Fruit fly (Drosophila melanogaster) whole organism, embryonic: Measurements from ENCODE around the gene Grasp65.

Experiments
- Awh ChIP-seq: fragments of 200-800 bp; sonication (Bioruptor generic); IDR thresholded peaks from 2 replicates; pipeline ENCODE4, ENCODE4 v1.3.6; 2022; ENCODE audit warnings: missing biosample characterization, missing genetic modification characterization
- BtbVII ChIP-seq: fragments of 200-800 bp; sonication (Bioruptor generic); optimal IDR thresholded peaks from 3 replicates; lab custom pipeline; 2017; ENCODE audit warnings: missing biosample characterization, mild to moderate bottlenecking, missing genetic modification characterization
- CG10543 ChIP-seq: fragments of 200-800 bp; sonication (Bioruptor generic); optimal IDR thresholded peaks from 3 replicates; lab custom pipeline; 2017; ENCODE audit warnings: missing biosample characterization, mild to moderate bottlenecking, missing genetic modification characterization, moderate library complexity
- CG10959 ChIP-seq: fragments of 200-800 bp; sonication (Bioruptor generic); IDR thresholded peaks from 2 replicates; pipeline ENCODE4 v1.3.6; 2022; ENCODE audit warnings: missing biosample characterization, missing genetic modification characterization
- CG11093 ChIP-seq: fragments of 200-800 bp; sonication (Bioruptor generic); IDR thresholded peaks from 3 replicates; pipeline ENCODE4 v1.3.6; 2022; ENCODE audit warnings: missing biosample characterization, missing genetic modification characterization
- CG11456 ChIP-seq: fragments of 200-800 bp; sonication (Bioruptor generic); IDR thresholded peaks from 3 replicates; pipeline ENCODE4 v1.3.6; 2022; ENCODE audit warnings: missing biosample characterization, missing genetic modification characterization
- CG12236 ChIP-seq: fragments of 200-800 bp; sonication (Bioruptor generic); optimal IDR thresholded peaks from 2 replicates; lab custom pipeline; 2016; ENCODE audit warnings: missing biosample characterization, missing genetic modification characterization
- CG13296 ChIP-seq: fragments of 200-800 bp; sonication (Bioruptor generic); optimal IDR thresholded peaks from 3 replicates; lab custom pipeline; 2018; ENCODE audit warnings: missing biosample characterization, mild to moderate bottlenecking, missing genetic modification characterization
- CG13894 ChIP-seq: fragments of 200-800 bp; sonication (Bioruptor generic); optimal IDR thresholded peaks from 3 replicates; lab custom pipeline; 2018; ENCODE audit warnings: missing biosample characterization, mild to moderate bottlenecking, missing genetic modification characterization, moderate library complexity
- CG15696 ChIP-seq: fragments of 200-800 bp; sonication (Bioruptor generic); optimal IDR thresholded peaks from 2 replicates; lab custom pipeline; 2019; ENCODE audit warnings: missing biosample characterization, mild to moderate bottlenecking, missing genetic modification characterization, moderate library complexity
- CG17359 ChIP-seq: fragments of 200-800 bp; sonication (Bioruptor generic); optimal IDR thresholded peaks from 3 replicates; lab custom pipeline; 2018; ENCODE audit warnings: missing biosample characterization, mild to moderate bottlenecking, missing genetic modification characterization, moderate library complexity
- CG18476 ChIP-seq: fragments of 200-800 bp; sonication (Bioruptor generic); optimal IDR thresholded peaks from 2 replicates; lab custom pipeline; 2016; ENCODE audit warnings: missing biosample characterization, mild to moderate bottlenecking, missing genetic modification characterization
- CG2120 ChIP-seq: fragments of 200-800 bp; sonication (Bioruptor generic); optimal IDR thresholded peaks from 3 replicates; lab custom pipeline; 2016; ENCODE audit warnings: missing biosample characterization, missing genetic modification characterization
- CG33557 ChIP-seq: fragments of 200-800 bp; sonication (Bioruptor generic); optimal IDR thresholded peaks from 2 replicates; lab custom pipeline; 2019; ENCODE audit warnings: missing biosample characterization, mild to moderate bottlenecking, missing genetic modification characterization, moderate library complexity
- CG34376 ChIP-seq: fragments of 200-800 bp; sonication (Bioruptor generic); optimal IDR thresholded peaks from 2 replicates; lab custom pipeline; 2018; ENCODE audit warnings: missing biosample characterization, mild to moderate bottlenecking, missing genetic modification characterization
- CG3847 ChIP-seq: fragments of 200-800 bp; sonication (Bioruptor generic); IDR thresholded peaks from 2 replicates; pipeline ENCODE4 v1.3.6; 2022; ENCODE audit warnings: missing biosample characterization, missing genetic modification characterization
- CG6813 ChIP-seq: fragments of 200-800 bp; sonication (Bioruptor generic); optimal IDR thresholded peaks from 2 replicates; lab custom pipeline; 2017; ENCODE audit warnings: missing biosample characterization, missing genetic modification characterization, mild to moderate bottlenecking, moderate library complexity, missing genetic modification reagents
- CG8089 ChIP-seq: fragments of 200-800 bp; sonication (Bioruptor generic); optimal IDR thresholded peaks from 3 replicates; lab custom pipeline; 2016; ENCODE audit warnings: missing biosample characterization, missing genetic modification characterization
- CG9437 ChIP-seq: fragments of 200-800 bp; sonication (Bioruptor generic); optimal IDR thresholded peaks from 2 replicates; lab custom pipeline; 2018; ENCODE audit warnings: missing biosample characterization, mild to moderate bottlenecking, missing genetic modification characterization
- Dbx ChIP-seq: fragments of 200-800 bp; sonication (Bioruptor generic); IDR thresholded peaks from 3 replicates; pipeline ENCODE4 v1.3.6; 2022; ENCODE audit warnings: missing biosample characterization, missing genetic modification characterization
- Deaf1 ChIP-seq: fragments of 200-800 bp; optimal IDR thresholded peaks from 3 replicates; lab custom pipeline; 2019; ENCODE audit warnings: missing biosample characterization, mild to moderate bottlenecking, missing genetic modification characterization, moderate library complexity
- Dll ChIP-seq: fragments of 200-800 bp; sonication (Bioruptor generic); IDR thresholded peaks from 4 replicates; pipeline ENCODE4 v1.3.6; 2022; ENCODE audit warnings: missing biosample characterization, missing genetic modification characterization; ENCODE audit not compliant: partially characterized antibody
- HHEX ChIP-seq: fragments of 200-800 bp; sonication (Bioruptor generic); optimal IDR thresholded peaks from 3 replicates; lab custom pipeline; 2017; ENCODE audit warnings: missing biosample characterization, mild to moderate bottlenecking, missing genetic modification characterization, missing genetic modification reagents
- HLH4C ChIP-seq: fragments of 200-800 bp; sonication (Bioruptor generic); IDR thresholded peaks from 3 replicates; pipeline ENCODE4 v1.3.6; 2022; ENCODE audit warnings: missing biosample characterization, missing genetic modification characterization; ENCODE audit not compliant: partially characterized antibody
- Jarid2 ChIP-seq: fragments of 200-800 bp; sonication (Bioruptor generic); optimal IDR thresholded peaks from 3 replicates; lab custom pipeline; 2017; ENCODE audit warnings: mild to moderate bottlenecking, missing biosample characterization, missing genetic modification reagents, missing genetic modification characterization
- Kr ChIP-seq: fragments of 200-800 bp; sonication (Bioruptor generic); optimal IDR thresholded peaks from 2 replicates; lab custom pipeline; 2017; ENCODE audit warnings: missing biosample characterization, mild to moderate bottlenecking, missing genetic modification characterization
- MBD-R2 ChIP-seq: fragments of 200-800 bp; sonication (Bioruptor generic); IDR thresholded peaks from 2 replicates; pipeline ENCODE4 v1.3.6; 2022; ENCODE audit warnings: missing biosample characterization, missing genetic modification characterization
- Mad ChIP-seq: fragments of 200-800 bp; sonication (Bioruptor generic); optimal IDR thresholded peaks from 2 replicates; lab custom pipeline; 2016; ENCODE audit warnings: missing biosample characterization, missing genetic modification characterization
- Med ChIP-seq: fragments of 200-800 bp; sonication (Bioruptor generic); peaks from one replicate; lab custom pipeline; 2016; ENCODE audit warnings: missing biosample characterization, missing genetic modification characterization, mild to moderate bottlenecking, inconsistent platforms, moderate library complexity
- Mes4 ChIP-seq: fragments of 200-800 bp; sonication (Bioruptor generic); optimal IDR thresholded peaks from 2 replicates; lab custom pipeline; 2016; ENCODE audit warnings: missing biosample characterization, missing genetic modification characterization
- NC2α ChIP-seq: fragments of 200-800 bp; sonication (Bioruptor generic); optimal IDR thresholded peaks from 2 replicates; lab custom pipeline; 2016; ENCODE audit warnings: missing biosample characterization, missing genetic modification characterization
- ab ChIP-seq: fragments of 200-800 bp; sonication (Bioruptor generic); optimal IDR thresholded peaks from 2 replicates; lab custom pipeline; 2016; ENCODE audit warnings: missing biosample characterization, missing genetic modification characterization
- ato ChIP-seq: fragments of 200-800 bp; sonication (Bioruptor generic); IDR thresholded peaks from 2 replicates; pipeline ENCODE4 v1.3.6; 2022; ENCODE audit warnings: missing biosample characterization, missing genetic modification characterization; ENCODE audit not compliant: partially characterized antibody
- chinmo ChIP-seq: fragments of 200-800 bp; sonication (Bioruptor generic); IDR thresholded peaks from 4 replicates; pipeline ENCODE4 v1.3.6; 2022; ENCODE audit warnings: missing biosample characterization, missing genetic modification characterization; ENCODE audit not compliant: partially characterized antibody
- cwo ChIP-seq: fragments of 200-800 bp; sonication (Bioruptor generic); optimal IDR thresholded peaks from 3 replicates; lab custom pipeline; 2017; ENCODE audit warnings: missing biosample characterization, missing genetic modification characterization, mild to moderate bottlenecking, moderate library complexity, missing genetic modification reagents
- dpn ChIP-seq, 2 experiments: fragments of 200-800 bp; sonication (Bioruptor generic); optimal IDR thresholded peaks; 3 replicates each; lab custom pipeline; 2016; ENCODE audit warnings: missing biosample characterization in 2 of 2, missing genetic modification characterization in 2 of 2
- exex ChIP-seq: fragments of 200-800 bp; sonication (Bioruptor generic); optimal IDR thresholded peaks from 4 replicates; lab custom pipeline; 2018; ENCODE audit warnings: missing biosample characterization, mild to moderate bottlenecking, missing genetic modification characterization, moderate library complexity
- gce ChIP-seq: fragments of 200-800 bp; sonication (Bioruptor generic); IDR thresholded peaks from 3 replicates; pipeline ENCODE4 v1.3.6; 2022; ENCODE audit warnings: missing biosample characterization, missing genetic modification characterization
- grn ChIP-seq: fragments of 200-800 bp; sonication (Bioruptor generic); optimal IDR thresholded peaks from 3 replicates; lab custom pipeline; 2017; ENCODE audit warnings: missing biosample characterization, missing genetic modification characterization
- gt ChIP-seq: fragments of 200-800 bp; sonication (Bioruptor generic); IDR thresholded peaks from 2 replicates; pipeline ENCODE4 v1.3.6; 2022; ENCODE audit warnings: missing biosample characterization, missing genetic modification characterization
- hb ChIP-seq: fragments of 200-800 bp; sonication (Bioruptor generic); IDR thresholded peaks from 3 replicates; pipeline ENCODE4 v1.3.6; 2022; ENCODE audit warnings: missing biosample characterization, missing genetic modification characterization; ENCODE audit not compliant: partially characterized antibody
- hkb ChIP-seq, 2 experiments: fragments of 200-800 bp in 1 of 2; fragments of >200 bp in 1 of 2; sonication (Bioruptor generic) in 1 of 2; IDR thresholded peaks in 1 of 2; optimal IDR thresholded peaks in 1 of 2; 2 replicates each; pipeline versions ENCODE4 v1.3.6 to Lab custom; 2017 to 2022; ENCODE audit warnings: missing biosample characterization in 1 of 2, missing genetic modification characterization in 1 of 2
- klu ChIP-seq: fragments of 200-800 bp; sonication (Bioruptor generic); IDR thresholded peaks from 2 replicates; pipeline ENCODE4 v1.3.6; 2022; ENCODE audit warnings: missing biosample characterization, missing genetic modification characterization
- repo ChIP-seq: fragments of 200-800 bp; sonication (Bioruptor generic); optimal IDR thresholded peaks from 2 replicates; lab custom pipeline; 2016; ENCODE audit warnings: missing biosample characterization, missing genetic modification characterization
- run ChIP-seq: fragments of 200-800 bp; sonication (Bioruptor generic); optimal IDR thresholded peaks from 3 replicates; lab custom pipeline; 2018; ENCODE audit warnings: missing biosample characterization, mild to moderate bottlenecking, missing genetic modification characterization
- sens ChIP-seq: fragments of 200-800 bp; sonication (Bioruptor generic); peaks from one replicate; lab custom pipeline; 2016; ENCODE audit warnings: missing biosample characterization, missing genetic modification characterization
- sisA ChIP-seq: fragments of 200-800 bp; sonication (Bioruptor generic); IDR thresholded peaks from 2 replicates; pipeline ENCODE4 v1.3.6; 2022; ENCODE audit warnings: missing biosample characterization, missing genetic modification characterization
- sqz ChIP-seq: fragments of 200-800 bp; sonication (Bioruptor generic); optimal IDR thresholded peaks from 3 replicates; lab custom pipeline; 2018; ENCODE audit warnings: missing biosample characterization, mild to moderate bottlenecking, missing genetic modification characterization
- vvl ChIP-seq: fragments of 200-800 bp; sonication (Bioruptor generic); IDR thresholded peaks from 2 replicates; pipeline ENCODE4 v1.3.6; 2022; ENCODE audit warnings: missing biosample characterization, missing genetic modification characterization

Gene Grasp65

dm6 chr3L:19901486-19902255 lies 23.1 kb upstream of the Grasp65 start:
- TF ChIP-seq Deaf1 (tag; lab: Kevin White, UChicago) (peak; percentile 30), Dbx (GFP tag; lab: Robert Waterston, UW) (no peak), Jarid2 (GFP tag; lab: Kevin White, UChicago) (no peak), grn (GFP tag; lab: Kevin White, UChicago) (peak; percentile 67), Mes4 (GFP tag; lab: Kevin White, UChicago) (no peak), CG11093 (GFP tag; lab: Robert Waterston, UW) (no peak), Kr (GFP tag; lab: Kevin White, UChicago) (no peak), NC2α (no peak), CG33557 (GFP tag; lab: Kevin White, UChicago) (no peak), dpn (GFP tag; optimal IDR thresholded peaks at IDR 0.05; lab: Kevin White, UChicago) (no peak), sisA (GFP tag; lab: Robert Waterston, UW) (no peak), Awh (GFP tag; lab: Robert Waterston, UW) (0 out of 2 replicates have a peak, but pooled peaks have one; percentile 65), CG9437 (GFP tag; lab: Kevin White, UChicago) (no peak), CG10959 (no peak), klu (GFP tag; lab: Robert Waterston, UW) (no peak), CG34376 (GFP tag; lab: Kevin White, UChicago) (peak; percentile 84), MBD-R2 (GFP tag; lab: Robert Waterston, UW) (no peak), CG2120 (GFP tag; lab: Kevin White, UChicago) (no peak), sens (GFP tag; lab: Kevin White, UChicago) (no peak), sqz (GFP tag; lab: Kevin White, UChicago) (peak; percentile 40), CG11456 (GFP tag; lab: Robert Waterston, UW) (no peak), exex (peak; percentile 79), gce (GFP tag; lab: Robert Waterston, UW) (no peak), ab (GFP tag; lab: Kevin White, UChicago) (no peak), CG15696 (tag; lab: Kevin White, UChicago) (no peak), repo (GFP tag; lab: Kevin White, UChicago) (no peak), CG13296 (GFP tag; lab: Kevin White, UChicago) (peak; percentile 17), chinmo (GFP tag; lab: Robert Waterston, UW) (peak; percentile 79; the same call in 2 of the 4 replicates), HLH4C (GFP tag; lab: Robert Waterston, UW) (no peak), CG13894 (tag; lab: Kevin White, UChicago) (peak; percentile 50), BtbVII (GFP tag; lab: Kevin White, UChicago) (peak; percentile 32), vvl (GFP tag; lab: Robert Waterston, UW) (0 out of 2 replicates have a peak, but pooled peaks have one; percentile 28), cwo (GFP tag; lab: Kevin White, UChicago) (peak; percentile 82), CG17359 (no peak), CG3847 (GFP tag; lab: Robert Waterston, UW) (no peak), ato (GFP tag; lab: Robert Waterston, UW) (no peak), run (tag; lab: Kevin White, UChicago) (no peak), HHEX (no peak), CG10543 (GFP tag; lab: Kevin White, UChicago) (peak; percentile 68), Med (GFP tag; lab: Kevin White, UChicago) (peak; percentile 39), gt (GFP tag; lab: Robert Waterston, UW) (no peak), CG12236 (GFP tag; lab: Kevin White, UChicago) (no peak), CG18476 (no peak), hkb (optimal IDR thresholded peaks at IDR 0.05; lab: Kevin White, UChicago) (no peak), hkb (GFP tag; IDR thresholded peaks at IDR 0.05; lab: Robert Waterston, UW) (no peak), Mad (GFP tag; lab: Kevin White, UChicago) (no peak), hb (GFP tag; lab: Robert Waterston, UW) (no peak), CG6813 (GFP tag; lab: Kevin White, UChicago) (no peak), Dll (GFP tag; lab: Robert Waterston, UW) (no peak), CG8089 (no peak)
